Worm (Caenorhabditis elegans) whole organism, early embryonic: ENCODE measurements around the gene rhr-1.

ENCODE experiments used
- B0310.2 ChIP-seq: sonication (generic microtip); optimal IDR thresholded peaks from 2 replicates; lab custom pipeline; 2016; ENCODE audit warnings: mild to moderate bottlenecking, missing genetic modification characterization, missing compliant biosample characterization
- ama-1 ChIP-seq: fragments of 150-350 bp; optimal IDR thresholded peaks from 2 replicates; lab custom pipeline; 2014
- ceh-36 ChIP-seq: sonication (generic microtip); optimal IDR thresholded peaks from 2 replicates; lab custom pipeline; 2016; ENCODE audit warnings: missing genetic modification characterization, inconsistent platforms, missing compliant biosample characterization
- flt-1 ChIP-seq: fragments of 200-800 bp; sonication (Bioruptor generic); IDR thresholded peaks from 2 replicates; pipeline ENCODE4 v1.3.6; 2022; ENCODE audit warnings: missing genetic modification characterization, missing compliant biosample characterization
- hmbx-1 ChIP-seq: sonication (generic microtip); optimal IDR thresholded peaks from 2 replicates; lab custom pipeline; 2016; ENCODE audit warnings: mild to moderate bottlenecking, missing genetic modification characterization, missing compliant biosample characterization
- hmg-4 ChIP-seq: fragments of 200-800 bp; sonication (Bioruptor generic); optimal IDR thresholded peaks from 2 replicates; lab custom pipeline; 2018; ENCODE audit warnings: mild to moderate bottlenecking, missing genetic modification characterization, missing compliant biosample characterization
- pes-1 ChIP-seq: fragments of 200-800 bp; sonication (Bioruptor generic); IDR thresholded peaks from 2 replicates; pipeline ENCODE4 v1.3.6; 2022; ENCODE audit warnings: missing genetic modification reagents, missing genetic modification characterization, missing compliant biosample characterization
- sea-1 ChIP-seq: fragments of 200-800 bp; sonication (Bioruptor generic); conservative IDR thresholded peaks from 2 replicates; pipeline ENCODE4 v1.3.6; 2022; ENCODE audit warnings: missing genetic modification characterization, missing compliant biosample characterization
- tbx-37 ChIP-seq: fragments of 200-800 bp; sonication (Bioruptor generic); conservative IDR thresholded peaks from 2 replicates; pipeline ENCODE4 v1.3.6; 2022; ENCODE audit warnings: missing genetic modification reagents, missing genetic modification characterization, missing compliant biosample characterization

- TF ChIP-seq ama-1 (lab: Kevin White, UChicago) (no peak), hmg-4 (no peak), sea-1 (GFP tag; lab: Robert Waterston, UW) (no peak), pes-1 (GFP tag; lab: Robert Waterston, UW) (no peak), flt-1 (GFP tag; lab: Robert Waterston, UW) (no peak), B0310.2 (tag; lab: Kevin White, UChicago) (no peak), ceh-36 (tag; lab: Kevin White, UChicago) (no peak), hmbx-1 (tag; lab: Kevin White, UChicago) (no peak), tbx-37 (GFP tag; lab: Robert Waterston, UW) (no peak)
Measured at ce11 chrV:5445839-5446238, 17.9 kb downstream of the rhr-1 start, which contains the start of gene F08F3.1.
